Worm (Caenorhabditis elegans): Measurements from ENCODE around the gene nhr-162.

nhr-162 gene

ce11 chrV:7012617-7013016 is 20.9 kb upstream of the nhr-162 start, which contains the start of gene srw-127:
srw-127 (plus strand) TSS chrV:7012917.
- TF ChIP-seq rbr-2 (tag; optimal IDR thresholded peaks at IDR 0.05) (no peak), egl-27 (tag; optimal IDR thresholded peaks at IDR 0.05) (no peak), daf-8 (GFP tag; IDR thresholded peaks at IDR 0.05) (no peak), set-16 (GFP tag; IDR thresholded peaks at IDR 0.05) (no peak), Y48G9A.11 (GFP tag; IDR thresholded peaks at IDR 0.05) (no peak), dmd-6 (GFP tag; IDR thresholded peaks at IDR 0.05) (no peak), unc-62 (GFP tag; optimal IDR thresholded peaks at IDR 0.05 in 1 of 2) (no peak), unc-62 (tag; optimal IDR thresholded peaks at IDR 0.05) (no peak), ces-1 (GFP tag; optimal IDR thresholded peaks at IDR 0.05) (no peak), nhr-111 (GFP tag; optimal IDR thresholded peaks at IDR 0.05) (no peak), nhr-76 (tag; optimal IDR thresholded peaks at IDR 0.05) (no peak), ztf-7 (tag; optimal IDR thresholded peaks at IDR 0.05) (no peak), nhr-41 (GFP tag; IDR thresholded peaks at IDR 0.05) (no peak), zip-2 (tag; optimal IDR thresholded peaks at IDR 0.05) (no peak), ceh-28 (tag; optimal IDR thresholded peaks at IDR 0.05) (no peak), lin-13 (GFP tag; optimal IDR thresholded peaks at IDR 0.05) (no peak), hlh-11 (tag; optimal IDR thresholded peaks at IDR 0.05) (no peak), mxl-2 (GFP tag; conservative IDR thresholded peaks at IDR 0.05) (no peak), sdz-12 (GFP tag; optimal IDR thresholded peaks at IDR 0.05) (no peak)

- TF ChIP-seq jun-1 (tag; optimal IDR thresholded peaks at IDR 0.05) = no peak
- no peak for TF ChIP-seq duxl-1 (tag; optimal IDR thresholded peaks at IDR 0.05; ENCODE audit: poor library complexity)
- TF ChIP-seq ceh-62 (tag; optimal IDR thresholded peaks at IDR 0.05) = no peak
- no peak for TF ChIP-seq gei-8 (GFP tag; optimal IDR thresholded peaks at IDR 0.05)
- no peak for TF ChIP-seq unc-39 (tag; optimal IDR thresholded peaks at IDR 0.05)
- no peak for TF ChIP-seq hif-1 (tag; optimal IDR thresholded peaks at IDR 0.05)
- TF ChIP-seq ama-1 (optimal IDR thresholded peaks at IDR 0.05) = no peak
These were observed 17.8 kb upstream of the nhr-162 start, which contains the start of gene C33G8.2 for ce11 chrV:7009461-7009860. C33G8.2 (plus strand) TSS chrV:7009761.

ce11 chrV:7007307-7007706 is 15.6 kb upstream of the nhr-162 start, which contains the start of gene drd-10:
drd-10 (plus strand) TSS chrV:7007607.
- TF ChIP-seq dve-1 (tag; optimal IDR thresholded peaks at IDR 0.05; ENCODE audit: insufficient read depth) = no peak
- no peak for TF ChIP-seq ztf-11 (tag; optimal IDR thresholded peaks at IDR 0.05)
- no peak for TF ChIP-seq arid-1 (GFP tag; conservative IDR thresholded peaks at IDR 0.05)
- TF ChIP-seq zfp-3 (GFP tag; conservative IDR thresholded peaks at IDR 0.05) = no peak
- TF ChIP-seq F44E2.7 (GFP tag; IDR thresholded peaks at IDR 0.05) = no peak
- no peak for TF ChIP-seq lin-15B (tag; optimal IDR thresholded peaks at IDR 0.05)
- no peak for TF ChIP-seq mes-2 (tag; optimal IDR thresholded peaks at IDR 0.05; ENCODE audit: poor library complexity, severe bottlenecking)
- TF ChIP-seq ctbp-1 (GFP tag; IDR thresholded peaks at IDR 0.05) = no peak
- no peak for TF ChIP-seq ceh-28 (tag; optimal IDR thresholded peaks at IDR 0.05)
- no peak for TF ChIP-seq nhr-10 (tag; optimal IDR thresholded peaks at IDR 0.05)
- no peak for TF ChIP-seq nhr-237 (tag; optimal IDR thresholded peaks at IDR 0.05)
- TF ChIP-seq zip-2 (tag; optimal IDR thresholded peaks at IDR 0.05) = no peak
- TF ChIP-seq sdz-12 (GFP tag; optimal IDR thresholded peaks at IDR 0.05) = no peak

ce11 chrV:7005964-7006363 is 14.3 kb upstream of the nhr-162 start, which contains the start of gene spig-10:
spig-10 (plus strand) TSS chrV:7006264.
- no peak for TF ChIP-seq ceh-20 (GFP tag; IDR thresholded peaks at IDR 0.05)
- no peak for TF ChIP-seq snpc-1.2 (GFP tag; IDR thresholded peaks at IDR 0.05)
- peak in 1 of 2 experiments; percentile 81 for TF ChIP-seq unc-62 (GFP tag; optimal IDR thresholded peaks at IDR 0.05 in 1 of 2)
- TF ChIP-seq unc-62 (tag; optimal IDR thresholded peaks at IDR 0.05) = no peak
- TF ChIP-seq attf-4 (tag; optimal IDR thresholded peaks at IDR 0.05) = no peak
